Worm (Caenorhabditis elegans): ENCODE results near the gene C46C11.4.

ce11 chrX:4647104-4647503 lies at the start of gene C46C11.4:
- TF ChIP-seq unc-62 (GFP tag; optimal IDR thresholded peaks at IDR 0.05) (no peak), lin-13 (GFP tag; optimal IDR thresholded peaks at IDR 0.05) (no peak), lin-11 (tag; optimal IDR thresholded peaks at IDR 0.05) (no peak), nhr-12 (tag; optimal IDR thresholded peaks at IDR 0.05) (no peak), Y55F3AM.14 (GFP tag; optimal IDR thresholded peaks at IDR 0.05) (no peak), peb-1 (tag; optimal IDR thresholded peaks at IDR 0.05) (no peak), ceh-16 (tag; optimal IDR thresholded peaks at IDR 0.05) (no peak), nhr-237 (tag; optimal IDR thresholded peaks at IDR 0.05) (no peak), nhr-23 (tag; optimal IDR thresholded peaks at IDR 0.05) (no peak), lsy-2 (tag; optimal IDR thresholded peaks at IDR 0.05) (no peak), mdl-1 (tag; optimal IDR thresholded peaks at IDR 0.05) (no peak), dmd-4 (tag; optimal IDR thresholded peaks at IDR 0.05) (no peak), F13H6.1 (tag; optimal IDR thresholded peaks at IDR 0.05) (no peak)

Measured in whole organism, L2 larva.